Worm (Caenorhabditis elegans): Measurements from ENCODE around the gene C34C6.3.

The C34C6.3 gene

ce11 chrII:8684824-8685223, 6.9 kb upstream of the C34C6.3 start, which contains the start of gene hgap-2:
Gene hgap-2 (minus strand): TSS chrII:8684924.
- no peak for TF ChIP-seq skn-1 (tag; optimal IDR thresholded peaks at IDR 0.05)
- TF ChIP-seq fos-1 (tag; optimal IDR thresholded peaks at IDR 0.05): peak; percentile 53

ce11 chrII:8685623-8686022, 6.1 kb upstream of the C34C6.3 start, which contains the start of gene C34C6.9:
Gene C34C6.9 (plus strand): TSS chrII:8685923.
- TF ChIP-seq Y55F3AM.14 (GFP tag; optimal IDR thresholded peaks at IDR 0.05) (no peak), F13H6.1 (tag; optimal IDR thresholded peaks at IDR 0.05) (no peak), elt-1 (tag; optimal IDR thresholded peaks at IDR 0.05) (no peak), nhr-129 (tag; optimal IDR thresholded peaks at IDR 0.05) (no peak), crh-2 (tag; optimal IDR thresholded peaks at IDR 0.05) (no peak), ztf-1 (GFP tag; conservative IDR thresholded peaks at IDR 0.05) (no peak), nhr-6 (tag; optimal IDR thresholded peaks at IDR 0.05) (no peak), lin-13 (GFP tag; optimal IDR thresholded peaks at IDR 0.05) (no peak), nhr-77 (tag; optimal IDR thresholded peaks at IDR 0.05) (no peak), nhr-237 (tag; optimal IDR thresholded peaks at IDR 0.05) (no peak), nhr-21 (tag; optimal IDR thresholded peaks at IDR 0.05) (no peak), peb-1 (tag; optimal IDR thresholded peaks at IDR 0.05) (no peak), snpc-4 (tag; optimal IDR thresholded peaks at IDR 0.05) (no peak), nhr-11 (tag; optimal IDR thresholded peaks at IDR 0.05) (no peak), fos-1 (tag; optimal IDR thresholded peaks at IDR 0.05) (no peak), nhr-25 (tag; optimal IDR thresholded peaks at IDR 0.05) (no peak), egl-27 (tag; optimal IDR thresholded peaks at IDR 0.05) (no peak)

- TF ChIP-seq nhr-21 (tag; optimal IDR thresholded peaks at IDR 0.05) (no peak), ztf-1 (GFP tag; conservative IDR thresholded peaks at IDR 0.05) (no peak), crh-2 (tag; optimal IDR thresholded peaks at IDR 0.05) (no peak)
These were observed 4.1 kb downstream of the C34C6.3 start, which contains the start of gene C34C6.10 for ce11 chrII:8695783-8696182. Gene C34C6.10 (minus strand): TSS chrII:8695883.

- TF ChIP-seq dmd-4 (tag; optimal IDR thresholded peaks at IDR 0.05) (no peak), lsy-2 (tag; optimal IDR thresholded peaks at IDR 0.05) (no peak), unc-62 (GFP tag; optimal IDR thresholded peaks at IDR 0.05) (no peak), gmeb-1 (tag; optimal IDR thresholded peaks at IDR 0.05) (no peak), mdl-1 (tag; optimal IDR thresholded peaks at IDR 0.05) (no peak), nhr-21 (tag; optimal IDR thresholded peaks at IDR 0.05) (no peak), R02D3.7 (tag; optimal IDR thresholded peaks at IDR 0.05) (no peak), ceh-16 (tag; optimal IDR thresholded peaks at IDR 0.05) (no peak), alr-1 (tag; optimal IDR thresholded peaks at IDR 0.05) (no peak), elt-1 (tag; optimal IDR thresholded peaks at IDR 0.05) (no peak), elt-3 (tag; optimal IDR thresholded peaks at IDR 0.05) (no peak), ama-1 (optimal IDR thresholded peaks at IDR 0.05) (no peak), nhr-129 (tag; optimal IDR thresholded peaks at IDR 0.05) (no peak), ceh-82 (tag; optimal IDR thresholded peaks at IDR 0.05) (no peak), unc-39 (tag; optimal IDR thresholded peaks at IDR 0.05) (no peak)
These were observed 7.1 kb downstream of the C34C6.3 start, which contains the start of gene chdh-1 for ce11 chrII:8698828-8699227. Gene chdh-1 (minus strand): TSS chrII:8698928.

- peak in 1 of 2 experiments; percentile 86 for TF ChIP-seq lsy-2 (tag; optimal IDR thresholded peaks at IDR 0.05)
- no peak for TF ChIP-seq ceh-82 (tag; optimal IDR thresholded peaks at IDR 0.05)
- TF ChIP-seq ztf-11 (tag; optimal IDR thresholded peaks at IDR 0.05): no peak
- TF ChIP-seq unc-55 (GFP tag; optimal IDR thresholded peaks at IDR 0.05): no peak
- TF ChIP-seq F13H6.1 (tag; optimal IDR thresholded peaks at IDR 0.05): no peak
These were observed 9.3 kb downstream of the C34C6.3 start for ce11 chrII:8701059-8701458.

- TF ChIP-seq skn-1 (tag; optimal IDR thresholded peaks at IDR 0.05) (no peak), ceh-82 (tag; optimal IDR thresholded peaks at IDR 0.05) (no peak), elt-1 (tag; optimal IDR thresholded peaks at IDR 0.05) (no peak), sma-3 (GFP tag; optimal IDR thresholded peaks at IDR 0.05) (no peak), ceh-16 (tag; optimal IDR thresholded peaks at IDR 0.05) (no peak), ztf-4 (tag; optimal IDR thresholded peaks at IDR 0.05) (no peak), ZK546.5 (tag; optimal IDR thresholded peaks at IDR 0.05) (no peak), nhr-10 (tag; optimal IDR thresholded peaks at IDR 0.05) (no peak), alr-1 (tag; optimal IDR thresholded peaks at IDR 0.05) (no peak), zag-1 (tag; optimal IDR thresholded peaks at IDR 0.05) (no peak), ztf-1 (GFP tag; conservative IDR thresholded peaks at IDR 0.05) (no peak), R02D3.7 (tag; optimal IDR thresholded peaks at IDR 0.05) (no peak), elt-3 (tag; optimal IDR thresholded peaks at IDR 0.05) (no peak), mdl-1 (tag; optimal IDR thresholded peaks at IDR 0.05) (no peak), lsy-2 (tag; optimal IDR thresholded peaks at IDR 0.05) (no peak), nhr-129 (tag; optimal IDR thresholded peaks at IDR 0.05) (no peak)
These were observed 10.1 kb downstream of the C34C6.3 start, which contains the start of gene sphk-1 for ce11 chrII:8701619-8702350. Gene sphk-1 (minus strand): TSS chrII:8701669.
